Worm (Caenorhabditis elegans) whole organism, L4 larva: Measurements from ENCODE around the gene gen-1.

Experiments used
- F10B5.3 ChIP-seq: sonication (generic microtip); optimal IDR thresholded peaks from 2 replicates; lab custom pipeline; 2016; ENCODE audit warnings: mild to moderate bottlenecking, missing genetic modification characterization, missing compliant biosample characterization
- ceh-62 ChIP-seq: sonication (generic microtip); optimal IDR thresholded peaks from 2 replicates; lab custom pipeline; 2017; ENCODE audit warnings: missing biosample characterization, missing genetic modification characterization
- fkh-10 ChIP-seq: fragments of 150-350 bp; optimal IDR thresholded peaks from 2 replicates; lab custom pipeline; 2014; ENCODE audit warnings: missing biosample characterization, missing genetic modification reagents, missing genetic modification characterization
- hlh-11 ChIP-seq: fragments of 200-800 bp; sonication (Bioruptor generic); optimal IDR thresholded peaks from 2 replicates; lab custom pipeline; 2018; ENCODE audit warnings: mild to moderate bottlenecking, missing genetic modification characterization, missing compliant biosample characterization
- nhr-102 ChIP-seq: sonication (generic microtip); optimal IDR thresholded peaks from 2 replicates; lab custom pipeline; 2016; ENCODE audit warnings: mild to moderate bottlenecking, missing genetic modification characterization, moderate library complexity, missing compliant biosample characterization
- nhr-237 ChIP-seq: sonication (generic microtip); optimal IDR thresholded peaks from 2 replicates; lab custom pipeline; 2017; ENCODE audit warnings: missing biosample characterization, missing genetic modification characterization
- pqm-1 ChIP-seq: sonication (generic microtip); optimal IDR thresholded peaks from 2 replicates; lab custom pipeline; 2017; ENCODE audit warnings: missing biosample characterization, missing genetic modification characterization
- skn-1 ChIP-seq: fragments of 150-350 bp; optimal IDR thresholded peaks from 2 replicates; lab custom pipeline; 2014; ENCODE audit warnings: missing biosample characterization, missing genetic modification characterization
- snpc-4 ChIP-seq: fragments of 150-350 bp; optimal IDR thresholded peaks from 2 replicates; lab custom pipeline; 2014; ENCODE audit warnings: missing biosample characterization, missing genetic modification characterization
- unc-130 ChIP-seq: sonication (generic microtip); optimal IDR thresholded peaks from 2 replicates; lab custom pipeline; 2016; ENCODE audit warnings: missing genetic modification reagents, missing genetic modification characterization, missing compliant biosample characterization
- unc-39 ChIP-seq: sonication (generic microtip); optimal IDR thresholded peaks from 2 replicates; lab custom pipeline; 2017; ENCODE audit warnings: missing biosample characterization, missing genetic modification characterization
- unc-62 ChIP-seq, 3 experiments: fragments of 150-350 bp in 1 of 3; sonication (generic microtip); optimal IDR thresholded peaks in 2 of 3; peaks in 1 of 3; 1 replicate in 1 of 3; 2 replicates in 2 of 3; lab custom pipeline; 2014 to 2017; ENCODE audit warnings: missing biosample characterization in 3 of 3, missing genetic modification characterization in 3 of 3, missing genetic modification reagents in 3 of 3, missing genotype in 1 of 3
- zag-1 ChIP-seq: fragments of 150-350 bp; optimal IDR thresholded peaks from 2 replicates; lab custom pipeline; 2014; ENCODE audit warnings: missing biosample characterization, missing genetic modification characterization
- zip-2 ChIP-seq: fragments of 150-350 bp; optimal IDR thresholded peaks from 2 replicates; lab custom pipeline; 2014; ENCODE audit warnings: missing biosample characterization, missing genetic modification characterization

ce11 chrIII:6215943-6216342 lies 32.0 kb downstream of the gen-1 start:
- TF ChIP-seq unc-62 (GFP tag; optimal IDR thresholded peaks at IDR 0.05 in 1 of 2; lab: Kevin White, UChicago) (no peak), unc-62 (tag; optimal IDR thresholded peaks at IDR 0.05; lab: Kevin White, UChicago) (no peak), unc-130 (GFP tag; lab: Kevin White, UChicago) (no peak), zip-2 (tag; lab: Kevin White, UChicago) (no peak), nhr-237 (tag; lab: Kevin White, UChicago) (no peak), zag-1 (tag; lab: Kevin White, UChicago) (no peak), hlh-11 (tag; lab: Kevin White, UChicago) (peak; percentile 23), skn-1 (no peak), F10B5.3 (tag; lab: Kevin White, UChicago) (no peak), snpc-4 (tag; lab: Kevin White, UChicago) (no peak), unc-39 (tag; lab: Kevin White, UChicago) (no peak), pqm-1 (tag; lab: Kevin White, UChicago) (no peak), ceh-62 (tag; lab: Kevin White, UChicago) (no peak), nhr-102 (tag; lab: Kevin White, UChicago) (no peak), fkh-10 (GFP tag; lab: Kevin White, UChicago) (no peak)
